Worm (Caenorhabditis elegans) whole organism, mixed stage, embryonic: ENCODE data around the gene srj-4.

Experiments
- M03D4.4 ChIP-seq: sonication (generic microtip); optimal IDR thresholded peaks from 2 replicates; lab custom pipeline; 2017; ENCODE audit warnings: mild to moderate bottlenecking, missing genetic modification characterization, missing compliant biosample characterization
- blmp-1 ChIP-seq: fragments of 150-350 bp; optimal IDR thresholded peaks from 2 replicates; lab custom pipeline; 2014; ENCODE audit warnings: missing biosample characterization, missing genetic modification characterization
- ceh-39 ChIP-seq: fragments of 150-350 bp; optimal IDR thresholded peaks from 2 replicates; lab custom pipeline; 2014; ENCODE audit warnings: missing biosample characterization, missing genetic modification characterization
- ces-1 ChIP-seq: fragments of 150-350 bp; optimal IDR thresholded peaks from 2 replicates; lab custom pipeline; 2014; ENCODE audit warnings: missing biosample characterization, missing genetic modification reagents, missing genetic modification characterization
- cnd-1 ChIP-seq: fragments of 200-800 bp; sonication (Bioruptor generic); optimal IDR thresholded peaks from 2 replicates; lab custom pipeline; 2018; ENCODE audit warnings: mild to moderate bottlenecking, missing genetic modification characterization, missing compliant biosample characterization
- drap-1 ChIP-seq: fragments of 200-800 bp; sonication (Bioruptor generic); optimal IDR thresholded peaks from 3 replicates; lab custom pipeline; 2018; ENCODE audit warnings: mild to moderate bottlenecking, missing genetic modification characterization, missing compliant biosample characterization
- elt-1 ChIP-seq: sonication (generic microtip); optimal IDR thresholded peaks from 2 replicates; lab custom pipeline; 2017; ENCODE audit warnings: missing genetic modification characterization, mild to moderate bottlenecking, missing compliant biosample characterization, antibody characterized with exemption, moderate library complexity, borderline replicate concordance; ENCODE audit not compliant: insufficient read depth
- elt-3 ChIP-seq: fragments of 150-350 bp; optimal IDR thresholded peaks from 2 replicates; lab custom pipeline; 2014; ENCODE audit warnings: missing biosample characterization, missing genetic modification characterization
- flh-1 ChIP-seq: fragments of 200-800 bp; sonication (Bioruptor generic); optimal IDR thresholded peaks from 2 replicates; lab custom pipeline; 2018; ENCODE audit warnings: mild to moderate bottlenecking, missing genetic modification characterization, moderate library complexity, missing compliant biosample characterization
- ham-2 ChIP-seq: fragments of 200-800 bp; sonication (Bioruptor generic); optimal IDR thresholded peaks from 2 replicates; lab custom pipeline; 2018; ENCODE audit warnings: mild to moderate bottlenecking, missing genetic modification characterization, missing compliant biosample characterization
- hlh-1 ChIP-seq: fragments of 150-350 bp; optimal IDR thresholded peaks from 2 replicates; lab custom pipeline; 2014; ENCODE audit warnings: missing biosample characterization, missing genetic modification reagents, missing genetic modification characterization
- lin-13 ChIP-seq: fragments of 150-350 bp; optimal IDR thresholded peaks from 2 replicates; lab custom pipeline; 2014; ENCODE audit warnings: missing biosample characterization, missing genetic modification characterization
- lin-32 ChIP-seq: fragments of 200-800 bp; sonication (Bioruptor generic); optimal IDR thresholded peaks from 2 replicates; lab custom pipeline; 2018; ENCODE audit warnings: mild to moderate bottlenecking, missing genetic modification characterization, missing compliant biosample characterization
- lsy-2 ChIP-seq: fragments of 150-350 bp; optimal IDR thresholded peaks from 2 replicates; lab custom pipeline; 2014; ENCODE audit warnings: missing biosample characterization, missing genetic modification characterization
- mab-5 ChIP-seq: fragments of 150-350 bp; optimal IDR thresholded peaks from 2 replicates; lab custom pipeline; 2014; ENCODE audit warnings: missing biosample characterization, missing genetic modification characterization
- mls-2 ChIP-seq: sonication (generic microtip); optimal IDR thresholded peaks from 2 replicates; lab custom pipeline; 2016; ENCODE audit warnings: mild to moderate bottlenecking, missing genetic modification characterization, moderate library complexity, missing compliant biosample characterization
- nhr-12 ChIP-seq: fragments of 150-350 bp; optimal IDR thresholded peaks from 2 replicates; lab custom pipeline; 2014; ENCODE audit warnings: missing biosample characterization, missing genetic modification characterization
- nhr-2 ChIP-seq: fragments of 150-350 bp; optimal IDR thresholded peaks from 2 replicates; lab custom pipeline; 2014; ENCODE audit warnings: missing biosample characterization, missing genetic modification characterization
- nhr-237 ChIP-seq: fragments of 150-350 bp; optimal IDR thresholded peaks from 2 replicates; lab custom pipeline; 2014; ENCODE audit warnings: missing biosample characterization, missing genetic modification characterization
- nhr-28 ChIP-seq: fragments of 150-350 bp; optimal IDR thresholded peaks from 2 replicates; lab custom pipeline; 2014; ENCODE audit warnings: missing biosample characterization, missing genetic modification characterization
- pha-4 ChIP-seq: fragments of 150-350 bp; optimal IDR thresholded peaks from 2 replicates; lab custom pipeline; 2018; ENCODE audit warnings: missing biosample characterization, missing genetic modification reagents, missing genetic modification characterization
- sptf-1 ChIP-seq: sonication (generic microtip); optimal IDR thresholded peaks from 2 replicates; lab custom pipeline; 2017; ENCODE audit warnings: mild to moderate bottlenecking, missing genetic modification characterization, moderate library complexity, missing compliant biosample characterization
- unc-120 ChIP-seq: sonication (generic microtip); optimal IDR thresholded peaks from 2 replicates; lab custom pipeline; 2017; ENCODE audit warnings: missing genetic modification characterization, missing compliant biosample characterization; ENCODE audit not compliant: poor library complexity, severe bottlenecking
- unc-39 ChIP-seq: fragments of 150-350 bp; optimal IDR thresholded peaks from 2 replicates; lab custom pipeline; 2014; ENCODE audit warnings: missing biosample characterization, missing genetic modification characterization
- unc-62 ChIP-seq: fragments of 150-350 bp; optimal IDR thresholded peaks from 2 replicates; lab custom pipeline; 2014; ENCODE audit warnings: missing biosample characterization, missing genetic modification reagents, missing genetic modification characterization
- ztf-11 ChIP-seq: fragments of 150-350 bp; optimal IDR thresholded peaks from 2 replicates; lab custom pipeline; 2014; ENCODE audit warnings: missing biosample characterization, missing genetic modification characterization

Gene srj-4

DNA sequence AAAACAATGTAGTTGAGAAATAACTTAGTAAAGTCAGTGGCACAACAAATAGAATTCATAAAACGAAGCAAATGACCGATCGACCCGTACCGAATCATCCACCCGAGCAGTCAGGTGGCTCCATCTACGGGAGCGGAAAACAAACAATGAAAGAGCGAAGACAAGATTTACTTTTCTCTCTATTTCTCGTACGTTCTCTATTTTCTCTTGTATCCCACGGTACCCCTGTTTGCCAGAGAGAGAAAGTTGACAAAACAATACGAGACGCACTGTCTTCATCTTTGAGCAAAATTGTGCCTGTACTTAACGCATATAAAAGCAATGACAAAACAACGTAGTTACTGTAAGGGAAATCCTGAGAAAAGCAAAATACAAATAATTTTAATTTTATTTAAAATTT is 33.7 kb downstream of the srj-4 start:
- TF ChIP-seq cnd-1 (tag; lab: Kevin White, UChicago) (no peak), lin-32 (no peak), unc-120 (tag; lab: Kevin White, UChicago) (no peak), mab-5 (tag; lab: Kevin White, UChicago) (no peak), unc-39 (tag; lab: Kevin White, UChicago) (no peak), ceh-39 (tag; lab: Kevin White, UChicago) (no peak), pha-4 (tag; lab: Kevin White, UChicago) (peak; percentile 59), nhr-12 (tag; lab: Kevin White, UChicago) (no peak)

DNA sequence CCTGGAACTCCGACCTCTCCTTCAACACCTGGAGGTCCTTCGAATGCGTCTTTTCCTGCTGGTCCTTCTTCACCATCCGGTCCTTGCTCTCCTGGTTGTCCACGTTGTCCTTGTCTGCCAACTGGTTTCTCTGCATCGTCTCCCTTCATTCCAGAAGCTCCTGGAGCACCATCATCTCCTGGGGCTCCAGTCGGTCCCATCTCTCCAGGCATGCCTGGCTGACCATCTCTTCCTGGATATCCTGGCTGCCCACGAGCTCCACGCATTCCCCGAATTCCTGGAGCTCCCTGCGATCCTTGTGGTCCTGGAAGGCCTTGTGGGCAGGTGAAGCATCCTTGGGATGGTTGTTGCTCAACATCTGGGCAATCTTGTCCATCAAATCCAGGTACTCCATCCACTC is 34.7 kb downstream of the srj-4 start:
- TF ChIP-seq M03D4.4 (no peak), unc-62 (GFP tag; lab: Kevin White, UChicago) (no peak), sptf-1 (no peak), nhr-237 (no peak), unc-120 (tag; lab: Kevin White, UChicago) (no peak)

DNA sequence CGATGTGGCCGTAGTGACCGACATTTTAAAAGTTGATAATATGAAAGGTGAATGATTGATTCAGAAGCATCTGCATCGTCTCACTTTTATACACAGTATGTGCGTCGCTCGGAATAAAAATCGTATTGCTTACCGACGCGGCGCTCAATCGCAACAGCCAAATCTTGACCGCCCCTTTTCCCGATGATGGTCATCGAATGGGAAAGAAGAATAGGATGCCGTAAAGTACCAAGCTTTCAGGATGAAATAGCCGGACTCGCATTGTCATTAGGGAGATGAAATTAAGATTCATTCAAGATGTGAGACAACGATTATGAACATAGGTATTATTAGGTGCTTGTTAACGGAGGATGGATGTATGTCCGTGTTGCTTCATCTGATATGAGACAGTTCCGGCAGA is 35.5 kb downstream of the srj-4 start, which contains the start of gene lon-3:
TSS of gene lon-3 (minus strand) at position 101 of the 400 bp plus-strand sequence.
- peak; percentile 58 for TF ChIP-seq elt-1 (tag; lab: Kevin White, UChicago)
- TF ChIP-seq ztf-11 (tag; lab: Kevin White, UChicago): no peak

DNA sequence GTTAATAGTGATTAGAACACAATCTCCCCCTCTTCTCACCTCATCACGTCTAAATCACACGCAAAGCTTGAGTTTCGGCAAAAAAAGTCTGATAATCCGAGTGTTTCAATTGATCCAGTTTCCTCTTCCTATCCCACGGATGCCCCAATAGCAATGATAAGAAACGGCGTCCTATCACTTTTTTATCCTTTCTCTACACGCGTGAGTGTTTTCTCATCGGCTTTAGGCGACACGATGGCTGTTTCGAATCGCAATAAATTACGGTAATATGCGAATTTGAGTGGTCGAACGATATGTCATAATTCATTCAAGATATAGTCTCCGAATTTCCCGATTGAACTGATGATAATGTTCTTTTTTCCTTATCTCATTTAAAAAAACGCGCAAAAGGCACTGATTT is 36.5 kb downstream of the srj-4 start:
- peak; percentile 17 for TF ChIP-seq ham-2 (GFP tag; lab: Kevin White, UChicago)
- no peak for TF ChIP-seq lin-13 (tag; lab: Kevin White, UChicago)
- no peak for TF ChIP-seq mls-2 (tag; lab: Kevin White, UChicago)
- no peak for TF ChIP-seq nhr-2
- TF ChIP-seq ztf-11 (tag; lab: Kevin White, UChicago): no peak
- peak; percentile 0 for TF ChIP-seq elt-1 (tag; lab: Kevin White, UChicago)
- no peak for TF ChIP-seq ceh-39 (tag; lab: Kevin White, UChicago)

DNA sequence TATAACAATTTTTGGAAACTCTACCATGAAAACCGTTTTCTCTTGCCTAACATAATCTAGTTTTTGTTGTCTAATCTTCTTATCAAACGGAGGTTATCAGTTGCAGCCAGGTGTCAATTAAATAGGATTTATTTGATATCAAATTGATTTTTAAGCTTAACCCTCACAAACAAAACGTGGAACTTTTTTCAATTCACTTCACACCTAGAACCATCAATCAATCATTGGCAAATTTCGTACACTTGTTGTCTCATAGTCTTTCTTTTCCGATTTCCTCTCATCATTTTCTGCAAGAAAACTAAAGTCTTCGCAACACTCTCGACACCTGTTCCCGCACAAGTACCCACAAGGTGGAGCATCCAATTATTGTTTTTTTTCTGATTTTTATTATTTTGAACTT is 45.7 kb downstream of the srj-4 start:
- TF ChIP-seq unc-62 (GFP tag; lab: Kevin White, UChicago): peak; percentile 41
- no peak for TF ChIP-seq lsy-2 (tag; lab: Kevin White, UChicago)
- TF ChIP-seq hlh-1: peak; percentile 42
- TF ChIP-seq, all 35 proteins: peak for 2

DNA sequence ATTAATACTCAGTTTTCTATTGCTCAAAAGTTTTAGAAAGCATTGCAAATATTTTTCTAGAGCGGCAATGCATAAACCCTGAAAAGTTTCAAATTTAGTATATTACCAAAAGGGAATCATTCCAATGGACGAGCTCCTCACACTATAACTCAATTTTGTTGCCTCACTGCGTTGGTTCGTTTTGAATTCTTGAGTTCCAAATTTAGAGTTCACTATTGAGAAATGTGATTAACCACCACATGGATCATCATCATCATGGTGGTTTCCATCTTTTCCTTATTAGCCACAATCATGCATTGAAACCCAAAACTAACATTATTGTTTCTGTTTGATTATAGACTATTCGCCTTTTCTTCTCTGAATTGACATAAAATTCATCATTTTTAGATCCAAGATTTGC is 46.9 kb downstream of the srj-4 start:
- TF ChIP-seq flh-1 (no peak), lin-32 (no peak), nhr-28 (tag; lab: Kevin White, UChicago) (no peak), ces-1 (GFP tag; lab: Kevin White, UChicago) (peak; percentile 89), cnd-1 (tag; lab: Kevin White, UChicago) (no peak), sptf-1 (no peak)

DNA sequence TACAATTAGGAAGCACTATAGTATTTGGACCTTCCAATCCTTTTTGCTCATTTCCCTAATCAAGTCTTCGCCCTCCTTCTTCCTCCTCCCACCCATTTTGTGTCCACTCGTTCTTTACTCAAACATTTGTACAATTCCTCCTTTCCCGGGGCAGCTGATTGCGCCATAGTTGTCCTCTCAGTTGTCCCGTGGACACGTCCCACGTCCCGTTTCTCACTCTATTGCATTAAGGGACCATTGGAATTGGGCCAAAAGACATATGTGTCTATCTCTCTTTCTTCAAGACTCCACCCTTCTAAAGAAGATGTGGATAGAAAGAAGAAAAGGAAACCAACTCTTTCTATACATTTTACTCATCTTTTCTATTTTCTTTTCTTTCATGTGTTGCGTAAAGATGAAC is 48.1 kb downstream of the srj-4 start:
- TF ChIP-seq ceh-39 (tag; lab: Kevin White, UChicago) (no peak), ces-1 (GFP tag; lab: Kevin White, UChicago) (peak; percentile 97)

DNA sequence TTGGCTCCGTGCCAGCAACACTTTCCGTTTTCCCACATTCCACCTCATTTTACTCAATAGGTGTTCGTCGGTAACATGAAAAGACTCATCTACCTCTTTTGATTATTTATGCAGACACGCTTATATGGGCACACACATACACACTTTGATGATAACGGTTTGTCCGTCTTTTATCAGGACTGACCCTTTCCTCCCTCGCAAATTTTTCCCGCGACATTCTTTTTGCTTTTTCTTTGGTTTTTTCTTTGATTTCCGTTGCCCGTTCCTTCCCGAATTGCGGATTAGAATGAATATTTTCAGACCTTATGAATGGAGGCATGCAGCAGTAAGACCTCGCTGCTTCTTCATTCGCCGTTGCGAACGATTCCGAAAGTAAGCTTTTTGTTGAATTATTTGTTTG is 50.0 kb downstream of the srj-4 start, which contains the start of gene vab-8:
TSS of gene vab-8 (plus strand) at position 301 of the 400 bp plus-strand sequence.
- no peak for TF ChIP-seq M03D4.4
- TF ChIP-seq pha-4 (tag; lab: Kevin White, UChicago): no peak
- TF ChIP-seq ceh-39 (tag; lab: Kevin White, UChicago): no peak
- no peak for TF ChIP-seq unc-39 (tag; lab: Kevin White, UChicago)
- no peak for TF ChIP-seq ztf-11 (tag; lab: Kevin White, UChicago)
- no peak for TF ChIP-seq blmp-1 (tag; lab: Kevin White, UChicago)
- no peak for TF ChIP-seq cnd-1 (tag; lab: Kevin White, UChicago)
- TF ChIP-seq mls-2 (tag; lab: Kevin White, UChicago): no peak
- no peak for TF ChIP-seq elt-3 (tag; lab: Kevin White, UChicago)
- TF ChIP-seq unc-120 (tag; lab: Kevin White, UChicago): no peak
- TF ChIP-seq flh-1: no peak
- TF ChIP-seq drap-1 (GFP tag; lab: Kevin White, UChicago): no peak
